Fruit fly (Drosophila melanogaster): ENCODE measurements around the gene CG10591.
A peak's percentile ranks its signal among the peaks of the same experiment; 100 is the strongest.

CG10591 gene

DNA sequence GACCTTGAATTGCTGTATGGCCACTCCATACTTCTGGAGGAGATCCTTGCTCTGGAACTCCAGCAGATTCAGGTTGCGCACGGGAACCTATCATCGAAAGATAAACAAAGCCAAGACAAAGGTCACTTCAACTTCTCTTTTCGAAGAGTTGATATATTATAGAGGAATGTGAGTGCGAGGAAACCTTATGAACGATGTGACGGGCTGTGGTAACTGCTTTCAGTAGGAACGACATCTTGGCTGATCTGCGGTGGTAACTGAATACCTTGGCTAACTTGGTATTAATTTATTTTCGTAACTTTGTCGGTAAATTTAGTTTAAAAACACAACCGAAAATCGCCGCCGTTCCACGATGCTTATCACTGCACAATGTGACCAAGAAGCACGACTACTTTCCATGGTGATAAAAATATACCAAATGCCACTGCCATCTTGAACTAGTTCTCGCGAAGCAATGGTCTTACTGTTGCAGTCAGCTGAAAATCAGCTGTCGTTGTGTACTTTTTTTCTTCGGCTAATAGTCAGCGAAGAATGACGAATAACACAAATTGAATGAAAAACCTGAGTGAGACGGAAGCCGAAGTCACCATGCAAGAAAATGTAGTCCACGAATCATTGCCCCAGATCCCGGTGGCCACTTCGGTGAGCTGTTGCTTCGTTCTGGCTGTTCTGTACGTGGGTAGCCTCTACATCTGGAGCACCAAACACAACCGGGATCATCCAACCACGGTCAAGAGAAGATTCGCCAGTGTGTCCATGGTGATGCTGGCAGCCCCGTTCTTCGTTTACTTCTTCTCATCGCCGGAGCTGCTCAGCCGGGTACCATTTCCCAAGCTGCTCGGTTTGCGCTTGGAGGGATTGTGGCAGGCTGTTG lies 35.9 kb downstream of the CG10591 start, which contains the start of the genes ScsbetaG and Sras (continued):
- TF ChIP-seq YL-1 (GFP tag; optimal IDR thresholded peaks at IDR 0.05) (peak; percentile 36), jigr1 (GFP tag; IDR thresholded peaks at IDR 0.05) (no peak), Dp (GFP tag; optimal IDR thresholded peaks at IDR 0.05) (peak; percentile 67), pb (GFP tag; optimal IDR thresholded peaks at IDR 0.05) (no peak), tll (GFP tag; optimal IDR thresholded peaks at IDR 0.05) (peak in 1 of 2 experiments; percentile 2), Dref (GFP tag; IDR thresholded peaks at IDR 0.05) (0 out of 2 replicates have a peak, but pooled peaks have one; percentile 37), Deaf1 (tag; optimal IDR thresholded peaks at IDR 0.05) (peak; percentile 49), nerfin-2 (GFP tag; IDR thresholded peaks at IDR 0.05; ENCODE audit: partially characterized antibody) (no peak)

DNA sequence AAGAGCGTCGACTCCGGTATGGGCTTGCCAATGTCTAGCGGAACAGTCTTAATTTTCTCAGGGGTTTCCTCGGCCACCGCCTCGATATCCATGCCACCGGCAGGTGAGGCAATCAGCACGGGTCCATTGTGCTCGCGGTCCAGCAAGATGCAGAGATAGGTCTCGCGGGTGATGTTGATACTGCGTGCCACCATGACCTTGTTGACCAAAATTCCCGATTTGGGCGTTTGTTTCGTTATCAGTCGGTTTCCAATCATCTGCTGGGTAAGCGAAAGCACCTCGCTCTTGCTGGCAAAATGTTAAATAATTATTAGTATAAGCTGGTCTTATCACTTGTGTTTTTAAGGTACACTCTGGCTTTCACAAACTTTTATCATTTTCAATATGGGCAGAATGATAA lies 36.9 kb downstream of the CG10591 start:
- no peak for TF ChIP-seq CG14014 (GFP tag; IDR thresholded peaks at IDR 0.05)
- no peak for TF ChIP-seq bbx (GFP tag; IDR thresholded peaks at IDR 0.05; ENCODE audit: partially characterized antibody)
- no peak for TF ChIP-seq CG3838 (GFP tag; optimal IDR thresholded peaks at IDR 0.05)
- TF ChIP-seq CG18619 (GFP tag; optimal IDR thresholded peaks at IDR 0.05) = no peak
- 0 out of 2 replicates have a peak, but pooled peaks have one; percentile 8 for TF ChIP-seq chm (GFP tag; IDR thresholded peaks at IDR 0.05)
- no peak for TF ChIP-seq CG32772 (GFP tag; IDR thresholded peaks at IDR 0.05)
- no peak for TF ChIP-seq dm (GFP tag; optimal IDR thresholded peaks at IDR 0.05)
- no peak for TF ChIP-seq CG3726 (GFP tag; IDR thresholded peaks at IDR 0.05)

DNA sequence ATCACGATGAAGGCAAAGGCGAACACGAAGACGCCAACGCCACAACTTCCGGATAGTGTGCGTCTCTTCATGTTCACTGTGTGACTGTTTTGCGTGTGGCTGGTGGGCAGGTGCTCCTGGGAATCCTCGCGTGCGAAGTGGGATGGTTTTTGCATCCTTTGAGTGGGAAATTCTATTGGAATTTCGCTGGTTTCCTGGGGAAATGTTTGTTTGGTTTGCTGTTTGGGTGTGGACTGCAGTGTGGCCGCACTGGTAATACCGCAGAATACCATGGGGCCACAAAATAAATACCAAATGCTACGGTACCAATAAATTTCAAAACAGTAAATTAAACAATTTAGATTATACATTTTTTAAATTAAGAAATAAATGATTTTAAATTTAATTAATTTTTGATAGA lies 38.2 kb downstream of the CG10591 start, which contains the start of gene sinu:
Gene sinu, minus strand, starts transcription at position 258 of the 400 bp plus-strand sequence.
- no peak for TF ChIP-seq tin (GFP tag; optimal IDR thresholded peaks at IDR 0.05)
- no peak for TF ChIP-seq inv (GFP tag; IDR thresholded peaks at IDR 0.05; ENCODE audit: partially characterized antibody)
- peak; percentile 84 for TF ChIP-seq MESR4 (GFP tag; optimal IDR thresholded peaks at IDR 0.05)
- peak; percentile 32; the same call in 1 of the 2 replicates for TF ChIP-seq CG16779 (GFP tag; IDR thresholded peaks at IDR 0.05)
- TF ChIP-seq stwl (tag; optimal IDR thresholded peaks at IDR 0.05) = peak; percentile 64
- TF ChIP-seq eyg (GFP tag; optimal IDR thresholded peaks at IDR 0.05) = no peak
- peak; percentile 40 for TF ChIP-seq pzg (GFP tag; optimal IDR thresholded peaks at IDR 0.05)
- peak; percentile 66 for TF ChIP-seq CG9797 (GFP tag; optimal IDR thresholded peaks at IDR 0.05)
- TF ChIP-seq MBD-R2 (GFP tag; IDR thresholded peaks at IDR 0.05) = peak; percentile 61
- no peak for TF ChIP-seq Taf1 (GFP tag; IDR thresholded peaks at IDR 0.05)
- peak; percentile 50 for TF ChIP-seq sd (tag; optimal IDR thresholded peaks at IDR 0.05)
- TF ChIP-seq gfzf (GFP tag; optimal IDR thresholded peaks at IDR 0.05) = peak; percentile 67
- peak; percentile 4 for TF ChIP-seq CG12659 (GFP tag; optimal IDR thresholded peaks at IDR 0.05)
- TF ChIP-seq Dp (GFP tag; optimal IDR thresholded peaks at IDR 0.05) = peak; percentile 17
- TF ChIP-seq CG10431 (GFP tag; optimal IDR thresholded peaks at IDR 0.05) = no peak
- no peak; the same call in 2 of the 3 replicates for TF ChIP-seq jigr1 (GFP tag; IDR thresholded peaks at IDR 0.05)
- TF ChIP-seq trem (tag; optimal IDR thresholded peaks at IDR 0.05) = peak; percentile 23
- TF ChIP-seq trh (GFP tag; optimal IDR thresholded peaks at IDR 0.05) = no peak
- peak; percentile 70 for TF ChIP-seq YL-1 (GFP tag; optimal IDR thresholded peaks at IDR 0.05)
- TF ChIP-seq CG13287 (GFP tag; IDR thresholded peaks at IDR 0.05; ENCODE audit: partially characterized antibody) = 0 out of 2 replicates have a peak, but pooled peaks have one; percentile 22
- TF ChIP-seq CG13424 (tag; optimal IDR thresholded peaks at IDR 0.05) = no peak
- peak; percentile 55 for TF ChIP-seq nerfin-1 (tag; optimal IDR thresholded peaks at IDR 0.05)
- TF ChIP-seq BEAF-32 (GFP tag; optimal IDR thresholded peaks at IDR 0.05) = peak; percentile 11
- TF ChIP-seq usp (GFP tag; optimal IDR thresholded peaks at IDR 0.05) = no peak
- no peak for TF ChIP-seq CG16813 (GFP tag; IDR thresholded peaks at IDR 0.05; ENCODE audit: partially characterized antibody)
- TF ChIP-seq CG15514 (GFP tag; optimal IDR thresholded peaks at IDR 0.05) = peak; percentile 97
- TF ChIP-seq CG4617 (GFP tag; optimal IDR thresholded peaks at IDR 0.05; ENCODE audit: borderline replicate concordance) = peak; percentile 71
- TF ChIP-seq chm (GFP tag; IDR thresholded peaks at IDR 0.05) = no peak
- TF ChIP-seq crp (GFP tag; optimal IDR thresholded peaks at IDR 0.05) = peak in 1 of 2 experiments; percentile 70
- no peak for TF ChIP-seq shn (GFP tag; optimal IDR thresholded peaks at IDR 0.05)
- TF ChIP-seq ind (GFP tag; optimal IDR thresholded peaks at IDR 0.05) = no peak
